Worm (Caenorhabditis elegans): ENCODE data around the gene F38A5.22.
"Not testable (repeated sequence)": the region's sequence is repeated elsewhere in the genome, so short reads cannot be mapped to it uniquely, and the experiment has no call there.

DNA sequence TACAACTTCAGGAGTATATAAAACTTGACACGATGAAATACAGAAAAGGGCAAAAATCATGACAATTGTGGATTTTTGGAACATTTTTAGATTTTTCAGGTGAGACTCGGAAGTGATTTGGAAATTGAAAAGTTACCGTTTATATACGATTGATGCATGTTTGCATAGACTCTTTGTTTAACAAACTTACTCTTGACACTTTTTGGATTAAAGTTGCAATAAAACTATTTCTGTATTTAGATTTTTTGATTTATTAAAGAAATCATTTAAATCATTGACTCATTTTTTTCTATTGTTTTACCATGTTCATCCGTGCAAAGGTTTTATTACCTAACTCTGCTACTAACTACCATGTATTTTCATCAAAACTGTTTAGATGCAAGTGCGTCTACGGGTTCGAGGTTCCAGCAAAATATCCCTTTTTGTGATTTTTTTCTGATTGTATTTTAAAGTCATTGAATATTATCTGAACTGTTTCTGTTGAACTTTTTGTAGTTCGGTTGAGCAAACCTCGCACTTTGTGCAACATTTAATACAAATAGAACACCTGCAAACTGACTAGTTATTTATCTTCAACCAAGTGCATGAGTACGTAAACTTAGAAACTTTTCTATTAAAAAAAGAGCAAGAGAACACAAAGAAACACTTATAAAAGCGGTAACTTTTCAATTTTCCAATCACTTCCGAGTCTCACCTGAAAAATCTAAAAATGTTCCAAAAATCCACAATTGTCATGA is 4.6 kb downstream of the F38A5.22 start, which contains the start of the genes nspb-1 and nspb-2:
- TF ChIP-seq nhr-25 (tag; optimal IDR thresholded peaks at IDR 0.05); lin-11 (tag; optimal IDR thresholded peaks at IDR 0.05); lin-13 (GFP tag; optimal IDR thresholded peaks at IDR 0.05); nhr-6 (tag; optimal IDR thresholded peaks at IDR 0.05); ama-1 (optimal IDR thresholded peaks at IDR 0.05); nhr-10 (tag; optimal IDR thresholded peaks at IDR 0.05); ceh-16 (tag; optimal IDR thresholded peaks at IDR 0.05); elt-3 (tag; optimal IDR thresholded peaks at IDR 0.05); C34F6.9 (tag; optimal IDR thresholded peaks at IDR 0.05); unc-39 (tag; optimal IDR thresholded peaks at IDR 0.05); unc-55 (GFP tag; optimal IDR thresholded peaks at IDR 0.05): not testable (repeated sequence)

All from whole organism, L2 larva.